Worm (Caenorhabditis elegans) whole organism, late embryonic: ENCODE results near the gene ZC239.22.

ENCODE experiments used
- Y22D7AL.16 ChIP-seq: sonication (generic microtip); optimal IDR thresholded peaks from 2 replicates; lab custom pipeline; 2016; ENCODE audit warnings: missing genetic modification characterization, missing compliant biosample characterization
- ama-1 ChIP-seq: fragments of 150-350 bp; optimal IDR thresholded peaks from 2 replicates; lab custom pipeline; 2014
- ceh-19 ChIP-seq: fragments of 200-800 bp; sonication (Bioruptor generic); optimal IDR thresholded peaks from 2 replicates; lab custom pipeline; 2018; ENCODE audit warnings: mild to moderate bottlenecking, missing genetic modification characterization, missing compliant biosample characterization
- ceh-31 ChIP-seq: sonication (generic microtip); optimal IDR thresholded peaks from 2 replicates; lab custom pipeline; 2016; ENCODE audit warnings: missing genetic modification characterization, missing compliant biosample characterization
- ceh-6 ChIP-seq: fragments of 200-800 bp; sonication (Bioruptor generic); optimal IDR thresholded peaks from 2 replicates; lab custom pipeline; 2018; ENCODE audit warnings: mild to moderate bottlenecking, missing genetic modification characterization, missing compliant biosample characterization
- ceh-9 ChIP-seq: sonication (generic microtip); optimal IDR thresholded peaks from 2 replicates; lab custom pipeline; 2016; ENCODE audit warnings: mild to moderate bottlenecking, missing genetic modification characterization, inconsistent platforms, missing compliant biosample characterization
- fax-1 ChIP-seq: sonication (generic microtip); optimal IDR thresholded peaks from 2 replicates; lab custom pipeline; 2016; ENCODE audit warnings: missing genotype, missing genetic modification characterization, missing compliant biosample characterization
- fkh-10 ChIP-seq: fragments of 150-350 bp; optimal IDR thresholded peaks from 2 replicates; lab custom pipeline; 2014; ENCODE audit warnings: missing biosample characterization, missing genetic modification reagents, missing genetic modification characterization
- lim-6 ChIP-seq: sonication (generic microtip); optimal IDR thresholded peaks from 2 replicates; lab custom pipeline; 2016; ENCODE audit warnings: missing genetic modification characterization, missing compliant biosample characterization
- nhr-11 ChIP-seq: fragments of 150-350 bp; optimal IDR thresholded peaks from 2 replicates; lab custom pipeline; 2014; ENCODE audit warnings: missing biosample characterization, missing genetic modification characterization
- odd-2 ChIP-seq: sonication (generic microtip); optimal IDR thresholded peaks from 2 replicates; lab custom pipeline; 2017; ENCODE audit warnings: antibody characterized with exemption, mild to moderate bottlenecking, missing genetic modification characterization, missing compliant biosample characterization
- pha-4 ChIP-seq: fragments of 150-350 bp; optimal IDR thresholded peaks from 2 replicates; lab custom pipeline; 2018; ENCODE audit warnings: missing biosample characterization, missing genetic modification reagents, missing genetic modification characterization
- ttx-3 ChIP-seq: sonication (generic microtip); optimal IDR thresholded peaks from 2 replicates; lab custom pipeline; 2016; ENCODE audit warnings: missing genetic modification reagents, missing genetic modification characterization, missing compliant biosample characterization
- unc-86 ChIP-seq: sonication (generic microtip); optimal IDR thresholded peaks from 2 replicates; lab custom pipeline; 2016; ENCODE audit warnings: missing genetic modification characterization, missing compliant biosample characterization

- TF ChIP-seq odd-2 (tag; lab: Kevin White, UChicago) (no peak), ceh-19 (GFP tag; lab: Kevin White, UChicago) (no peak), unc-86 (tag; lab: Kevin White, UChicago) (no peak), pha-4 (tag; lab: Kevin White, UChicago) (no peak), fax-1 (no peak), ceh-6 (GFP tag; lab: Kevin White, UChicago) (no peak), ceh-31 (no peak), ama-1 (lab: Kevin White, UChicago) (no peak), lim-6 (tag; lab: Kevin White, UChicago) (no peak), fkh-10 (GFP tag; lab: Kevin White, UChicago) (no peak), nhr-11 (no peak), ceh-9 (tag; lab: Kevin White, UChicago) (no peak), Y22D7AL.16 (tag; lab: Kevin White, UChicago) (no peak), ttx-3 (no peak)
These were observed 29.6 kb upstream of the ZC239.22 start for ce11 chrII:3250195-3250594.
